Worm (Caenorhabditis elegans) whole organism, young adult: ENCODE data around the gene nhr-233.

ENCODE experiments used
- B0019.2 ChIP-seq: fragments of 200-800 bp; sonication (Bioruptor generic); conservative IDR thresholded peaks from 2 replicates; pipeline ENCODE4 v1.3.6; 2022; ENCODE audit warnings: missing genetic modification reagents, missing genetic modification characterization, missing compliant biosample characterization
- D2030.7 ChIP-seq: fragments of 200-800 bp; sonication (Bioruptor generic); IDR thresholded peaks from 2 replicates; pipeline ENCODE4 v1.3.6; 2022; ENCODE audit warnings: missing genetic modification reagents, missing genetic modification characterization, missing compliant biosample characterization
- F22D6.2 ChIP-seq: sonication (generic microtip); optimal IDR thresholded peaks from 2 replicates; lab custom pipeline; 2016; ENCODE audit warnings: mild to moderate bottlenecking, missing genetic modification characterization, missing compliant biosample characterization
- F33H1.4 ChIP-seq: fragments of 200-800 bp; sonication (Bioruptor generic); IDR thresholded peaks from 2 replicates; pipeline ENCODE4 v1.3.6; 2022; ENCODE audit warnings: missing genetic modification reagents, missing genetic modification characterization, missing compliant biosample characterization
- F37B4.10 ChIP-seq: fragments of 200-800 bp; sonication (Bioruptor generic); IDR thresholded peaks from 2 replicates; pipeline ENCODE4 v1.3.6; 2022; ENCODE audit warnings: missing genetic modification characterization, missing compliant biosample characterization
- F55B11.4 ChIP-seq: sonication (generic microtip); optimal IDR thresholded peaks from 2 replicates; lab custom pipeline; 2016; ENCODE audit warnings: missing compliant biosample characterization, missing genetic modification characterization, borderline replicate concordance; ENCODE audit not compliant: insufficient read depth
- K12H6.12 ChIP-seq: fragments of 200-800 bp; sonication (Bioruptor generic); optimal IDR thresholded peaks from 2 replicates; lab custom pipeline; 2018; ENCODE audit warnings: mild to moderate bottlenecking, missing genetic modification characterization, missing compliant biosample characterization
- Y53G8AR.9 ChIP-seq: fragments of 200-800 bp; sonication (Bioruptor generic); conservative IDR thresholded peaks from 2 replicates; pipeline ENCODE4 v1.3.6; 2022; ENCODE audit warnings: missing genetic modification reagents, missing genetic modification characterization, missing compliant biosample characterization
- ZK185.1 ChIP-seq: sonication (generic microtip); optimal IDR thresholded peaks from 2 replicates; lab custom pipeline; 2016; ENCODE audit warnings: mild to moderate bottlenecking, missing genetic modification characterization, missing compliant biosample characterization; ENCODE audit not compliant: poor library complexity, severe bottlenecking
- akir-1 ChIP-seq: fragments of 200-800 bp; sonication (Bioruptor generic); optimal IDR thresholded peaks from 2 replicates; lab custom pipeline; 2018; ENCODE audit warnings: mild to moderate bottlenecking, missing genetic modification characterization, moderate library complexity, missing compliant biosample characterization
- ceh-100 ChIP-seq: fragments of 200-800 bp; sonication (Bioruptor generic); IDR thresholded peaks from 2 replicates; pipeline ENCODE4 v1.3.6; 2022; ENCODE audit warnings: missing genetic modification reagents, missing genetic modification characterization, missing compliant biosample characterization
- ceh-27 ChIP-seq: fragments of 200-800 bp; sonication (Bioruptor generic); optimal IDR thresholded peaks from 2 replicates; lab custom pipeline; 2018; ENCODE audit warnings: mild to moderate bottlenecking, missing genetic modification characterization, moderate library complexity, missing compliant biosample characterization
- ceh-79 ChIP-seq: sonication (generic microtip); optimal IDR thresholded peaks from 2 replicates; lab custom pipeline; 2017; ENCODE audit warnings: mild to moderate bottlenecking, missing genetic modification characterization, missing compliant biosample characterization
- chd-7 ChIP-seq: sonication (generic microtip); optimal IDR thresholded peaks from 2 replicates; lab custom pipeline; 2016; ENCODE audit warnings: mild to moderate bottlenecking, missing genetic modification characterization, moderate library complexity, missing compliant biosample characterization
- dox-1 ChIP-seq: fragments of 200-800 bp; sonication (Bioruptor generic); IDR thresholded peaks from 2 replicates; pipeline ENCODE4 v1.3.6; 2022; ENCODE audit warnings: missing genetic modification reagents, missing genetic modification characterization, missing compliant biosample characterization
- dpl-1 ChIP-seq: fragments of 150-350 bp; optimal IDR thresholded peaks from 2 replicates; lab custom pipeline; 2014; ENCODE audit warnings: missing biosample characterization, missing genetic modification reagents, missing genetic modification characterization
- egl-44 ChIP-seq: fragments of 200-800 bp; sonication (Bioruptor generic); IDR thresholded peaks from 2 replicates; pipeline ENCODE4 v1.3.6; 2022; ENCODE audit warnings: missing genetic modification reagents, missing genetic modification characterization, missing compliant biosample characterization
- ets-4 ChIP-seq: fragments of 200-800 bp; sonication (Bioruptor generic); optimal IDR thresholded peaks from 2 replicates; lab custom pipeline; 2018; ENCODE audit warnings: mild to moderate bottlenecking, missing genetic modification characterization, missing compliant biosample characterization
- him-1 ChIP-seq: sonication (generic microtip); optimal IDR thresholded peaks from 2 replicates; lab custom pipeline; 2016; ENCODE audit warnings: missing genotype, missing genetic modification reagents, missing genetic modification characterization, missing compliant biosample characterization
- hlh-26 ChIP-seq: fragments of 200-800 bp; sonication (Bioruptor generic); conservative IDR thresholded peaks from 2 replicates; pipeline ENCODE4 v1.3.6; 2022; ENCODE audit warnings: missing genetic modification reagents, missing genetic modification characterization, missing compliant biosample characterization
- hmg-20 ChIP-seq: fragments of 200-800 bp; sonication (Bioruptor generic); IDR thresholded peaks from 2 replicates; pipeline ENCODE4 v1.3.6; 2022; ENCODE audit warnings: missing genetic modification reagents, missing genetic modification characterization, missing compliant biosample characterization
- lin-35 ChIP-seq, 3 experiments: fragments of 150-350 bp in 2 of 3; sonication (generic microtip) in 1 of 3; optimal IDR thresholded peaks; 2 replicates each; lab custom pipeline; 2014 to 2018; ENCODE audit warnings: missing biosample characterization in 3 of 3, missing genetic modification characterization in 3 of 3, missing genetic modification reagents in 3 of 3
- lin-40 ChIP-seq: sonication (generic microtip); optimal IDR thresholded peaks from 2 replicates; lab custom pipeline; 2016; ENCODE audit warnings: missing genetic modification characterization, mild to moderate bottlenecking, missing compliant biosample characterization, missing genotype, missing genetic modification reagents
- lin-54 ChIP-seq: fragments of 200-800 bp; sonication (Bioruptor generic); optimal IDR thresholded peaks from 2 replicates; lab custom pipeline; 2018; ENCODE audit warnings: mild to moderate bottlenecking, missing genetic modification characterization, missing compliant biosample characterization
- madf-6 ChIP-seq: fragments of 200-800 bp; sonication (Bioruptor generic); IDR thresholded peaks from 2 replicates; pipeline ENCODE4 v1.3.6; 2022; ENCODE audit warnings: missing genetic modification reagents, missing genetic modification characterization, missing compliant biosample characterization
- mcd-1 ChIP-seq: fragments of 200-800 bp; sonication (Bioruptor generic); IDR thresholded peaks from 2 replicates; pipeline ENCODE4 v1.3.6; 2022; ENCODE audit warnings: missing genetic modification reagents, missing genetic modification characterization, missing compliant biosample characterization
- mes-4 ChIP-seq: sonication (generic microtip); optimal IDR thresholded peaks from 2 replicates; lab custom pipeline; 2016; ENCODE audit warnings: missing genotype, missing genetic modification characterization, missing compliant biosample characterization
- nfyb-1 ChIP-seq: fragments of 200-800 bp; sonication (Bioruptor generic); IDR thresholded peaks from 2 replicates; pipeline ENCODE4 v1.3.6; 2022; ENCODE audit warnings: missing genetic modification reagents, missing genetic modification characterization, missing compliant biosample characterization
- nhr-120 ChIP-seq: fragments of 200-800 bp; sonication (Bioruptor generic); IDR thresholded peaks from 2 replicates; pipeline ENCODE4 v1.3.6; 2022; ENCODE audit warnings: missing genetic modification characterization, missing compliant biosample characterization
- nhr-27 ChIP-seq: fragments of 200-800 bp; sonication (Bioruptor generic); optimal IDR thresholded peaks from 2 replicates; lab custom pipeline; 2018; ENCODE audit warnings: mild to moderate bottlenecking, missing genetic modification characterization, moderate library complexity, missing compliant biosample characterization
- snpc-3.4 ChIP-seq: sonication (generic microtip); optimal IDR thresholded peaks from 2 replicates; lab custom pipeline; 2017; ENCODE audit warnings: missing genetic modification characterization, mild to moderate bottlenecking, missing compliant biosample characterization, antibody characterized with exemption, moderate library complexity, missing genotype, missing genetic modification reagents
- tbx-9 ChIP-seq: sonication (generic microtip); optimal IDR thresholded peaks from 2 replicates; lab custom pipeline; 2016; ENCODE audit warnings: borderline replicate concordance, missing genetic modification characterization, inconsistent platforms, missing compliant biosample characterization
- xnd-1 ChIP-seq: sonication (generic microtip); optimal IDR thresholded peaks from 2 replicates; lab custom pipeline; 2016; ENCODE audit warnings: missing genotype, missing genetic modification reagents, missing genetic modification characterization, missing compliant biosample characterization
- zim-3 ChIP-seq: sonication (generic microtip); optimal IDR thresholded peaks from 2 replicates; lab custom pipeline; 2017; ENCODE audit warnings: mild to moderate bottlenecking, missing genetic modification characterization, moderate library complexity, missing compliant biosample characterization
- ztf-18 ChIP-seq: sonication (generic microtip); optimal IDR thresholded peaks from 2 replicates; lab custom pipeline; 2016; ENCODE audit warnings: missing genotype, mild to moderate bottlenecking, missing genetic modification characterization, missing compliant biosample characterization
- ztf-28 ChIP-seq: fragments of 200-800 bp; sonication (Bioruptor generic); IDR thresholded peaks from 2 replicates; pipeline ENCODE4 v1.3.6; 2022; ENCODE audit warnings: missing genetic modification reagents, missing genetic modification characterization, missing compliant biosample characterization

Gene nhr-233

DNA sequence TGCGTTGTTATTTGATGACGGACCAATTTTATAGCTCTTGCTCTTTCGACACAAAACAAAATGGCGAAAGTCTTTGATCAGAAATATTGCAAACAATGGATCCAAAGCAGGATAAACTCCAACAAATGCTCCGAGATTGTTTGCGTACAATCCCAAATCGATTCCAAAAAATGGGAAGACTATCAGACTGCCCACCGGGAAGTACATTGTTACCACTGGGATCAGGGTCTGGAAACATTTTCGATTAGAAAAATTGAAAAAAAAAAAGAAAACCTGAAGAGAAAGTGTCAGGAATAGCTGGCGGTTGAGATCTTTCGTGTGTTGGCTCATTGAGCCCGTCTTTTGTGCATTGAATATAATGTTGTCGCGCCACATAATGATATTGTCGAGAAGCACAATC, 10.5 kb upstream of the nhr-233 start:
- TF ChIP-seq K12H6.12 (tag; lab: Kevin White, UChicago): no peak
- no peak for TF ChIP-seq him-1 (tag; lab: Kevin White, UChicago)
- no peak for TF ChIP-seq lin-40
- TF ChIP-seq F33H1.4 (GFP tag; lab: Robert Waterston, UW): no peak
- TF ChIP-seq madf-6 (GFP tag; lab: Robert Waterston, UW): no peak

DNA sequence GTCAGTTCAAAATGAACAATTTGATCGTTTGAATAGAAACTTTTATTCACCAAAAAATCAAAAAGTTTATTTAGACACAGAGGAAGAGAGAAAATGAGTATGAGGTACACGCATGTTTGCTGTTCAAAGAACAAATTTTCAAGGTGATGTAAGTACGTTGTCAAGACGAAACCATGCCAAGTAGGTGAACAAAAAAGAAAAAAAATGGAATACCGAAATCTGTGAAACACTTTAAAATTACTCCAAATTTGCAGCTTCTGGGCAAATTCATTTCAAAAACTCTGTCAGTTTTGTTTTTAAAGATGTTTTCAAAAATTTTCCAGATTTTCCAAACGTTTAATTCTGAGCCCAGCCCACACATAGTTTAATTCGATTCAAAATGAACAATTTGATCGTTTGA, 9.8 kb upstream of the nhr-233 start, which contains the start of gene nhr-271:
TSS of gene nhr-271 (minus strand) at position 101 of the 400 bp plus-strand sequence.
- TF ChIP-seq lin-54 (GFP tag; lab: Kevin White, UChicago): no peak
- no peak for TF ChIP-seq egl-44 (GFP tag; lab: Robert Waterston, UW)
- no peak for TF ChIP-seq ztf-18 (tag; lab: Kevin White, UChicago)

DNA sequence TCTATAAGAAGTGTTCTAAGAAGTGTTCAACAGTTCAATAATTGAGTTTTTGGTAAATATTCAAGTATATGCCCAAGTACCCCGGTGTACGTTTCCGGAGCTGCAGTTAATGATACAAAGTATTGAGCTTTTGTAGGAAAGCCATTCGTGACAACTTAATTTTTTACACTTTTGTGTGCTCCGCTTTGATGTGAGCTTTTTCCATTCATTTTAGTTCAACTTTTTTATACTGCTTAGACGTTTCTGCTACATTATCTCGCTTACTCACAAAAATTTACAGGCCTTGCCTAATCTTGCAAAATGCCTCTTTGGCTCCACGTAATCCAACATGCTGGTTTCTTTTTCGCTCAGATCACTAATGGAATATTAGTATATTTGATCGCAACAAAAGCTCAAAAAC, 5.3 kb upstream of the nhr-233 start, which contains the start of gene str-151:
TSS of gene str-151 (plus strand) at position 301 of the 400 bp plus-strand sequence.
- TF ChIP-seq nfyb-1: no peak
- TF ChIP-seq, all 124 proteins: peak for 0

DNA sequence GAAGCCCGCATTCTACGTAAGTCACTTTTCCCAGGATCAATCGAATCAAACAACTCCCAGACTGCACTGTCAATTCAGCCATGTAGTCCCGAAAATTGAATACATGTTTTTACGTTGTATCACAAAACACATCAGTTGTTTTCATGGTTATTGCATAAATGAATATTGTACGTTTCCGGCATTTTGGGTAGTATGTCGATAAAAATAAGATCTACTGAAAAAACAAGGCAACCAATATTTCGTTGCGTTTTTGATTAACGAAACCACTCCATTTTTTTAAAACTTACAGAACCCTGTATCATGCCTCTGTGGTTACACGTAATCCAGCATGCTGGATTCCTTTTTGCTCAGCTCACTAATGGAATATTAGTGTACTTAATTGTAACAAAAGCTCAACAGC, 2.6 kb upstream of the nhr-233 start, which contains the start of gene str-149:
TSS of gene str-149 (plus strand) at position 301 of the 400 bp plus-strand sequence.
- TF ChIP-seq B0019.2 (no peak), ceh-27 (GFP tag; lab: Kevin White, UChicago) (no peak), dpl-1 (GFP tag; lab: Kevin White, UChicago) (no peak), chd-7 (tag; lab: Kevin White, UChicago) (no peak), ZK185.1 (tag; lab: Kevin White, UChicago) (no peak), ceh-79 (tag; lab: Kevin White, UChicago) (no peak), nhr-120 (no peak), ets-4 (GFP tag; lab: Kevin White, UChicago) (no peak), snpc-3.4 (no peak), lin-54 (GFP tag; lab: Kevin White, UChicago) (no peak), F55B11.4 (no peak), tbx-9 (tag; lab: Kevin White, UChicago) (no peak), zim-3 (no peak), Y53G8AR.9 (GFP tag; lab: Robert Waterston, UW) (no peak), D2030.7 (GFP tag; lab: Robert Waterston, UW) (no peak), F37B4.10 (GFP tag; lab: Robert Waterston, UW) (no peak), xnd-1 (no peak), mcd-1 (no peak), ceh-100 (GFP tag; lab: Robert Waterston, UW) (no peak)

DNA sequence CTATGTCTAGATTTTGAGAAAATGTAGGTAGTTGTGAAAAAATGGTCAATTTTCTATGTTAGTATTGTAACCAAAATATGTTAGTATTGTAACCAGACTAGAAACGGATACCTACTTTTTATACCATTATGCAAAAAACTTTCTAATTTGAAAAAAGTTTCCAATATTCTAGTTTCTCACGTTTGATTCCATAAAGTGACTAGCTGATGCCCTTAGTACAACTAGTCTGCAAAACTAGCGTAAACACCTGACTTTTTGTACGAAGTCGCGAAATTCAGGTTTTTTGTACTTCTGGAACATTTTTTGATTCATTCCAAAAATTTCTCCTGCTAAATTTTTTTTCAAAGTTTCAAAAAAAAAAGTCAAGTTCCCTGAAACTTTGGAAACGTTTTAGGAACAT, 2.5 kb downstream of the nhr-233 start:
- TF ChIP-seq lin-35 (GFP tag; optimal IDR thresholded peaks at IDR 0.05; lab: Kevin White, UChicago) (no peak), F22D6.2 (tag; lab: Kevin White, UChicago) (no peak), mes-4 (no peak), akir-1 (GFP tag; lab: Kevin White, UChicago) (no peak), ztf-28 (GFP tag; lab: Robert Waterston, UW) (no peak), hmg-20 (GFP tag; lab: Robert Waterston, UW) (no peak), dpl-1 (GFP tag; lab: Kevin White, UChicago) (no peak), dox-1 (GFP tag; lab: Robert Waterston, UW) (no peak), nhr-27 (tag; lab: Kevin White, UChicago) (no peak), hlh-26 (GFP tag; lab: Robert Waterston, UW) (no peak)
